Worm (Caenorhabditis elegans): Measurements from ENCODE around the gene str-178.

Gene str-178

DNA sequence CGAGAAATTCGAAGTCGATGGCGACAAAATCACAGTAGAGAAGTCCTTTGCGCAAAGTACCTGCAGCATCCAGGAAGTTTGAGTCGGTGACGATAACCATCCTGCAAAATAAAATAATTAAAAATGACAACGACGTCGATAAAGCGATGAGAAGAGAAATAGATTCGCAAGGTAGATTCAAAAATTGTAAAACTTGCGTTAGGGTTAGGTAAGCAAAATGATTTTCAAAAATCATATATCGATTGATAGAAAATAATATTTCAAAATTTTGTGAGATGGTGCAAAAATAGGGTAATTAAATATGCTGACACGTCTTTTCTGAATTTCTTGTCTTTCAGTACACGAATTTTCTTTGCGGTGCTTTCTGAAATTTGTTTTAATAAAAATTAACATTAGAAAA lies 21.2 kb downstream of the str-178 start, which contains the start of gene parn-1:
Gene parn-1, minus strand, starts transcription at position 101 of the 400 bp plus-strand sequence.
- no peak for TF ChIP-seq unc-62 (GFP tag; optimal IDR thresholded peaks at IDR 0.05)

ce11 chrV:12683205-12683604 lies 33.1 kb downstream of the str-178 start:
- TF ChIP-seq unc-62 (GFP tag; optimal IDR thresholded peaks at IDR 0.05), result no peak

DNA sequence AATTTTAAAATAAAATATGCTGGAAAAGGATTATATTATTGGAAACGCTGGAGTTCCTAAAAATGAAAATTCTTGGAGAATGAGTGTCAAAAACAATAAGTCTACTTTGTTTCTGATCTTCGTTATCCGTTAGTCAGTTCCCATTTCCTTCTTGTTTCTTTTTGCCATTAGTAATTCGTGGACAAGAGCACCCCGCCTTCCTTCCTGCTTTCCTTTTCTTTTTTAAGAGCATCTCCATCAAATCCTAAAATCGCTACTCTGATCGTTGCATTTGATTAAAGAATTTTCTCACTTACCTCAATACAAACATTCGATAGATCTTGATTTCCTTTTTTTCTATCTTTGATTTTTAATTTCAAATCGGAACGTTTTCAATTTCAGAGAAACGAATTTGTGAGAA lies 36.5 kb downstream of the str-178 start, which contains the start of gene frpr-15:
Gene frpr-15, plus strand, starts transcription at position 301 of the 400 bp plus-strand sequence.
- TF ChIP-seq unc-62 (GFP tag; optimal IDR thresholded peaks at IDR 0.05), result no peak

- no peak for TF ChIP-seq unc-62 (GFP tag; optimal IDR thresholded peaks at IDR 0.05)
Measured at ce11 chrV:12679292-12679691, 37.1 kb downstream of the str-178 start.

DNA sequence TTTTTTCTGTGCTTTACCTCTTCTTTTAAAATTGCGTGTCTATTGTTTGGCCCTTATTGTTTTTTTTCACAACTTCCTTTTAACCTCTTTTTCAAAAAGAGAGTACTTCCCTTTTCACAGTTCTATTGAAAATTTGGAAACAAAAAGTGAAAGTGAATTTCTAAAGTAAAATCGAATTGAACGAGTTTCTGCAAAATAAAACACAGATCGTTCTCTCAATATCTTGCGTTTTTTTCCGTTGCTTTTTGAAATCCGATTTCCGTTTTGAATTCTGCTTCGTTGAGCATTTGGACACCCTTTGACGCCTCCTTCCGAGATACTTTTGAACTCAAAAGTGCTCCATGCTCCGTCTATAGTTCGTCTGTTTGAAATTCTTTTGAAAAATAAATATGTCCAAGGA lies 40.0 kb downstream of the str-178 start:
- TF ChIP-seq unc-62 (GFP tag; optimal IDR thresholded peaks at IDR 0.05), result no peak

DNA sequence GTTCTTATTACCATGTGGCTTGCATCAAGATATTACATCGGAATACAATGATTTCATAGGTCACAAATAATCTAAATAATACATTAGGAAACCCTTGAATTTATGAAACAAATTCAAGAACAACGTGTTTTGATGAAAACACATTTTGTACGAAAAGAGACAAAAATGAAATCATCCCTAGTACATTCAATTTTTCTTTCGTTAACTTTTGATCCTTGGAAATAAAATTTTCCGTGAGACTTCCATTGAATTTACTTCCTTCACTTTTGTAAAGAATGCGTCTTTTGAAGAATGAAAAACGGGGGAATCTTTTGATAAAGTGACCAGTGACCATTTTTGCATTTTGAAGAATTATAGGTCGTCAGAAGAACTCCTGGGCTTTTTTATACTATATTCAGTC lies 42.6 kb downstream of the str-178 start:
- TF ChIP-seq unc-62 (GFP tag; optimal IDR thresholded peaks at IDR 0.05), result no peak

DNA sequence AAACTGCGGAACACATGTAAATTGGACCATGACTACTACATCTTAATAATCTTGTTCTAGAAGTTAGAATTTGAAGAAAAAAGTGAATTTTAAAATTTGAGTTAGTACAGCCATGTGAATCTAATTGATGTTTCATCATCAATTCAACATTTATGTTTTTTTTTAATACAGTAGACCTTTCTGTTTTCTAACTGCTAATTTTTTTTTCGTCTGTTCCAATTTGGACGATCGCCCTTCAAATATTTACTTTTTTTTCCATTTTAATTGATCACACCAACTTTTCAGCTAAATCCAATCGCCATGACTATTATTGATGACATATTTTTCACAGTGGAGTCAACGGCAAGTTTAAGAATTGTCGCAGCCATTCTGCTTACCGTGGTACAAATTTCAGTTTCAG lies 45.7 kb downstream of the str-178 start, which contains the start of gene srx-116:
Gene srx-116, plus strand, starts transcription at position 301 of the 400 bp plus-strand sequence.
- TF ChIP-seq unc-62 (GFP tag; optimal IDR thresholded peaks at IDR 0.05), result no peak

- no peak for TF ChIP-seq unc-62 (GFP tag; optimal IDR thresholded peaks at IDR 0.05)
Measured at ce11 chrV:12667926-12668325, 48.4 kb downstream of the str-178 start, which contains the start of gene W05B10.4. Gene W05B10.4 (plus strand): TSS chrV:12668226.

- no peak for TF ChIP-seq unc-62 (GFP tag; optimal IDR thresholded peaks at IDR 0.05)
Measured at ce11 chrV:12667397-12667796, 49.0 kb downstream of the str-178 start.

All from whole organism, dauer.